Fruit fly (Drosophila melanogaster) whole organism, embryonic: ENCODE results near the gene chb.

Experiments used
- B-H1 ChIP-seq: fragments of 200-800 bp; sonication (Bioruptor generic); IDR thresholded peaks from 3 replicates; pipeline ENCODE4 v1.3.6; 2022; ENCODE audit warnings: missing biosample characterization, missing genetic modification characterization
- CG10366 ChIP-seq: fragments of 200-800 bp; sonication (Bioruptor generic); IDR thresholded peaks from 2 replicates; pipeline ENCODE4 v1.3.6; 2022; ENCODE audit warnings: missing biosample characterization, missing genetic modification characterization
- CG12155 ChIP-seq: fragments of 200-800 bp; sonication (Bioruptor generic); optimal IDR thresholded peaks from 3 replicates; lab custom pipeline; 2016; ENCODE audit warnings: missing biosample characterization, missing genetic modification characterization
- CG12942 ChIP-seq: fragments of 200-800 bp; sonication (Bioruptor generic); optimal IDR thresholded peaks from 3 replicates; lab custom pipeline; 2016; ENCODE audit warnings: missing biosample characterization, missing genetic modification characterization
- CG15479 ChIP-seq: fragments of 200-800 bp; sonication (Bioruptor generic); optimal IDR thresholded peaks from 3 replicates; lab custom pipeline; 2019; ENCODE audit warnings: missing biosample characterization, mild to moderate bottlenecking, missing genetic modification characterization, moderate library complexity
- CG15696 ChIP-seq: fragments of 200-800 bp; sonication (Bioruptor generic); optimal IDR thresholded peaks from 2 replicates; lab custom pipeline; 2019; ENCODE audit warnings: missing biosample characterization, mild to moderate bottlenecking, missing genetic modification characterization, moderate library complexity
- CG1602 ChIP-seq: fragments of 200-800 bp; sonication (Bioruptor generic); optimal IDR thresholded peaks from 3 replicates; lab custom pipeline; 2016; ENCODE audit warnings: missing biosample characterization, missing genetic modification characterization
- CG16815 ChIP-seq: fragments of 200-800 bp; sonication (Bioruptor generic); optimal IDR thresholded peaks from 3 replicates; lab custom pipeline; 2017; ENCODE audit warnings: missing biosample characterization, mild to moderate bottlenecking, missing genetic modification characterization
- CG18011 ChIP-seq: fragments of 200-800 bp; sonication (Bioruptor generic); optimal IDR thresholded peaks from 2 replicates; lab custom pipeline; 2017; ENCODE audit warnings: missing biosample characterization, missing genetic modification characterization, mild to moderate bottlenecking, moderate library complexity, missing genotype
- CG30403 ChIP-seq: fragments of 200-800 bp; sonication (Bioruptor generic); optimal IDR thresholded peaks from 3 replicates; lab custom pipeline; 2016; ENCODE audit warnings: missing biosample characterization, missing genetic modification characterization
- CG31388 ChIP-seq: fragments of 200-800 bp; sonication (Bioruptor generic); optimal IDR thresholded peaks from 2 replicates; lab custom pipeline; 2016; ENCODE audit warnings: missing biosample characterization, missing genetic modification characterization
- CG32532 ChIP-seq: fragments of 200-800 bp; sonication (Bioruptor generic); IDR thresholded peaks from 2 replicates; pipeline ENCODE4 v1.3.6; 2022; ENCODE audit warnings: missing biosample characterization, missing genetic modification characterization
- CG42726 ChIP-seq: fragments of 200-800 bp; sonication (Bioruptor generic); IDR thresholded peaks from 2 replicates; pipeline ENCODE4 v1.3.6; 2022; ENCODE audit warnings: missing biosample characterization, missing genetic modification characterization; ENCODE audit not compliant: partially characterized antibody
- CG6254 ChIP-seq: fragments of 200-800 bp; sonication (Bioruptor generic); optimal IDR thresholded peaks from 3 replicates; lab custom pipeline; 2017; ENCODE audit warnings: mild to moderate bottlenecking, missing biosample characterization, missing genetic modification reagents, missing genetic modification characterization
- CG7928 ChIP-seq: fragments of 200-800 bp; sonication (Bioruptor generic); optimal IDR thresholded peaks from 2 replicates; lab custom pipeline; 2017; ENCODE audit warnings: missing biosample characterization, mild to moderate bottlenecking, missing genetic modification characterization
- CG7987 ChIP-seq: fragments of 200-800 bp; sonication (Bioruptor generic); optimal IDR thresholded peaks from 2 replicates; lab custom pipeline; 2018; ENCODE audit warnings: missing biosample characterization, mild to moderate bottlenecking, missing genetic modification characterization, moderate library complexity
- ERR ChIP-seq: fragments of 200-800 bp; sonication (Bioruptor generic); optimal IDR thresholded peaks from 2 replicates; lab custom pipeline; 2016; ENCODE audit warnings: missing biosample characterization, missing genetic modification characterization
- HLH3B ChIP-seq: fragments of 200-800 bp; sonication (Bioruptor generic); IDR thresholded peaks from 2 replicates; pipeline ENCODE4 v1.3.6; 2022; ENCODE audit warnings: missing biosample characterization, missing genetic modification characterization
- HLH54F ChIP-seq: fragments of 200-800 bp; sonication (Bioruptor generic); optimal IDR thresholded peaks from 3 replicates; lab custom pipeline; 2016; ENCODE audit warnings: missing biosample characterization, missing genetic modification characterization
- Mad ChIP-seq: fragments of 200-800 bp; sonication (Bioruptor generic); optimal IDR thresholded peaks from 2 replicates; lab custom pipeline; 2016; ENCODE audit warnings: missing biosample characterization, missing genetic modification characterization
- NC2α ChIP-seq: fragments of 200-800 bp; sonication (Bioruptor generic); optimal IDR thresholded peaks from 2 replicates; lab custom pipeline; 2016; ENCODE audit warnings: missing biosample characterization, missing genetic modification characterization
- Sox100B ChIP-seq: fragments of 200-800 bp; sonication (Bioruptor generic); optimal IDR thresholded peaks from 3 replicates; lab custom pipeline; 2018; ENCODE audit warnings: missing biosample characterization, mild to moderate bottlenecking, missing genetic modification characterization
- Trl ChIP-seq, 3 experiments: fragments of >200 bp in 2 of 3; fragments of 200-800 bp in 1 of 3; sonication (Bioruptor generic) in 1 of 3; optimal IDR thresholded peaks; 2 replicates in 1 of 3; 3 replicates in 2 of 3; lab custom pipeline; 2016 to 2017; ENCODE audit warnings: missing biosample characterization in 1 of 3, missing genetic modification characterization in 1 of 3
- ab ChIP-seq: fragments of 200-800 bp; sonication (Bioruptor generic); optimal IDR thresholded peaks from 2 replicates; lab custom pipeline; 2016; ENCODE audit warnings: missing biosample characterization, missing genetic modification characterization
- ac ChIP-seq: fragments of 200-800 bp; sonication (Bioruptor generic); optimal IDR thresholded peaks from 3 replicates; lab custom pipeline; 2017; ENCODE audit warnings: missing biosample characterization, mild to moderate bottlenecking, missing genetic modification characterization
- ara ChIP-seq: fragments of 200-800 bp; sonication (Bioruptor generic); IDR thresholded peaks from 2 replicates; pipeline ENCODE4 v1.3.6; 2022; ENCODE audit warnings: missing biosample characterization, missing genetic modification characterization
- ato ChIP-seq: fragments of 200-800 bp; sonication (Bioruptor generic); IDR thresholded peaks from 2 replicates; pipeline ENCODE4 v1.3.6; 2022; ENCODE audit warnings: missing biosample characterization, missing genetic modification characterization; ENCODE audit not compliant: partially characterized antibody
- cas ChIP-seq: fragments of 200-800 bp; sonication (Bioruptor generic); IDR thresholded peaks from 2 replicates; pipeline ENCODE4 v1.3.6; 2022; ENCODE audit warnings: missing biosample characterization, missing genetic modification characterization
- ci ChIP-seq: fragments of 200-800 bp; sonication (Bioruptor generic); IDR thresholded peaks from 3 replicates; pipeline ENCODE4 v1.3.6; 2022; ENCODE audit warnings: missing biosample characterization, missing genetic modification characterization
- crc ChIP-seq: fragments of 200-800 bp; sonication (Bioruptor generic); optimal IDR thresholded peaks from 2 replicates; lab custom pipeline; 2016; ENCODE audit warnings: missing biosample characterization, missing genetic modification characterization
- da ChIP-seq: fragments of 200-800 bp; sonication (Bioruptor generic); optimal IDR thresholded peaks from 2 replicates; lab custom pipeline; 2016; ENCODE audit warnings: missing biosample characterization, missing genetic modification characterization
- gcm ChIP-seq: fragments of 200-800 bp; sonication (Bioruptor generic); optimal IDR thresholded peaks from 2 replicates; lab custom pipeline; 2019; ENCODE audit warnings: missing biosample characterization, mild to moderate bottlenecking, missing genetic modification characterization, moderate library complexity
- lab ChIP-seq: fragments of 200-800 bp; sonication (Bioruptor generic); optimal IDR thresholded peaks from 3 replicates; lab custom pipeline; 2017; ENCODE audit warnings: missing biosample characterization, missing genetic modification characterization, mild to moderate bottlenecking, moderate library complexity, missing genetic modification reagents
- lov ChIP-seq, 2 experiments: fragments of 200-800 bp in 1 of 2; fragments of >200 bp in 1 of 2; sonication (Bioruptor generic) in 1 of 2; IDR thresholded peaks in 1 of 2; optimal IDR thresholded peaks in 1 of 2; 2 replicates in 1 of 2; 3 replicates in 1 of 2; pipeline versions ENCODE4 v1.3.6 to Lab custom; 2017 to 2022; ENCODE audit warnings: missing biosample characterization in 1 of 2, missing genetic modification characterization in 1 of 2
- pfk ChIP-seq: fragments of 200-800 bp; sonication (Bioruptor generic); optimal IDR thresholded peaks from 2 replicates; lab custom pipeline; 2018; ENCODE audit warnings: missing biosample characterization, mild to moderate bottlenecking, missing genetic modification characterization, moderate library complexity
- run ChIP-seq: fragments of 200-800 bp; sonication (Bioruptor generic); optimal IDR thresholded peaks from 3 replicates; lab custom pipeline; 2018; ENCODE audit warnings: missing biosample characterization, mild to moderate bottlenecking, missing genetic modification characterization
- salm ChIP-seq: fragments of 200-800 bp; sonication (Bioruptor generic); optimal IDR thresholded peaks from 2 replicates; lab custom pipeline; 2018; ENCODE audit warnings: missing biosample characterization, mild to moderate bottlenecking, missing genetic modification characterization
- sc ChIP-seq, 3 experiments: fragments of >200 bp in 2 of 3; fragments of 200-800 bp in 1 of 3; sonication (Bioruptor generic) in 1 of 3; optimal IDR thresholded peaks; 2 replicates in 2 of 3; 3 replicates in 1 of 3; lab custom pipeline; 2017; ENCODE audit warnings: mild to moderate bottlenecking in 1 of 3, missing biosample characterization in 1 of 3, missing genetic modification characterization in 1 of 3, missing genetic modification reagents in 1 of 3
- schlank ChIP-seq: fragments of 200-800 bp; sonication (Bioruptor generic); optimal IDR thresholded peaks from 2 replicates; lab custom pipeline; 2018; ENCODE audit warnings: missing biosample characterization, mild to moderate bottlenecking, missing genetic modification characterization
- sd ChIP-seq: fragments of 200-800 bp; sonication (Bioruptor generic); optimal IDR thresholded peaks from 3 replicates; lab custom pipeline; 2018; ENCODE audit warnings: missing biosample characterization, mild to moderate bottlenecking, missing genetic modification characterization, moderate library complexity
- slbo ChIP-seq: fragments of 200-800 bp; sonication (Bioruptor generic); IDR thresholded peaks from 2 replicates; pipeline ENCODE4 v1.3.6; 2022; ENCODE audit warnings: missing biosample characterization, missing genetic modification characterization
- slou ChIP-seq: fragments of 200-800 bp; sonication (Bioruptor generic); optimal IDR thresholded peaks from 3 replicates; lab custom pipeline; 2016; ENCODE audit warnings: missing biosample characterization, missing genetic modification characterization
- sna ChIP-seq: fragments of 200-800 bp; sonication (Bioruptor generic); IDR thresholded peaks from 2 replicates; pipeline ENCODE4 v1.3.6; 2022; ENCODE audit warnings: missing biosample characterization, missing genetic modification characterization; ENCODE audit not compliant: partially characterized antibody
- so ChIP-seq: fragments of 200-800 bp; sonication (Bioruptor generic); IDR thresholded peaks from 3 replicates; pipeline ENCODE4 v1.3.6; 2022; ENCODE audit warnings: missing biosample characterization, missing genetic modification characterization
- stc ChIP-seq: fragments of 200-800 bp; sonication (Bioruptor generic); IDR thresholded peaks from 2 replicates; pipeline ENCODE4 v1.3.6; 2022; ENCODE audit warnings: missing biosample characterization, missing genetic modification characterization
- twi ChIP-seq: fragments of 200-800 bp; optimal IDR thresholded peaks from 2 replicates; lab custom pipeline; 2019; ENCODE audit warnings: missing biosample characterization, mild to moderate bottlenecking, missing genetic modification characterization, moderate library complexity

chb gene

DNA sequence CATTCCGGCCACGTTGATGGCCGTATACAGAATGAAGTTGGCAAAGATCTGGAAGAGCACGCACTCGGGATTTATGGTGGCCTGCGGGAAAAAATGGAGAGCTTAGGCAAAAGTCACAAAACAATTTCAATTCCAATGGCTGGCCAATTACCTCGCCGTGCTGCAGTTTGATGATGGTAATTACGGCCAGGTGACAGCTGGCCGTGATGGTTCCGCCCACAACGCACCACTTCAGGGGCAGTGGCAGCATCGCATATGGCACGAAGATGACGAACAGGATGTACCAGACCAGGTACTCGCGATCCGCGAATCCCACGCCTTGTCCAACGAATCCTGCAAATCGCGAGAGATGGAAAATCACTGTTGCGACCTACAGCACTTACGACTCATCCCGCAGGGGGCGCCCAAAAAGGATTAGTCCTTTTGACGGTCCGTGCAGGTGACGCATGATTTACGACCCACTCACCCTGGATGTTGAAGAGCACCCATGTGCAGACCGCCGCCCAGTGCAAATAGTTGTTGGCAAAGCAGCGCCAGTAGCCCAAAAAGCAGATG, 26.7 kb upstream of the chb start (continued):
- no peak for TF ChIP-seq da
- peak; percentile 54 for TF ChIP-seq twi (tag; lab: Kevin White, UChicago)

DNA sequence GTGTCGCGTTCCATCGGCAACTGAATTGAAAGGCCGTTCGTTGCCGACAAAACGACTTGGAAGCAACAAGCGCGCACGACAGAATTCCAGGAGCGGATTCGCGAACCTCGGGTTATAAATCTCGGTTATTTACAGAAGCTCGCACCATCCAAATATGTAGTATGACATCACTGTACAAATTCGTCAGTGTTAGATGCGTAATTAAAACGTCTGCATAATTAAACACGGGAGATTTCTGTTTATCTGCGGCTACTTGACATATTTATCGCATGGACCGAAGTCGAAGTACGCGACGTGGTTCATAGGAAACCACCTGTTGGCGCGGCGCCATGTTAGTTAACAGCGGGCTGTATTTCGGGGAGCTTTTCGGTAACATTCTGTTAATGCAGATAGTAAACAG, 748 bp upstream of the chb start, which contains the start of gene Ac78C:
Ac78C (minus strand) TSS at position 26 of the 400 bp plus-strand sequence.
- TF ChIP-seq crc (GFP tag; lab: Kevin White, UChicago) (peak; percentile 88), CG7987 (GFP tag; lab: Kevin White, UChicago) (peak; percentile 85), Mad (peak; percentile 79), CG42726 (0 out of 2 replicates have a peak, but pooled peaks have one; percentile 29), Sox100B (peak; percentile 62), lov (optimal IDR thresholded peaks at IDR 0.05; lab: Kevin White, UChicago) (no peak), lov (GFP tag; IDR thresholded peaks at IDR 0.05; lab: Robert Waterston, UW) (peak; percentile 56; the same call in 1 of the 3 replicates), CG10366 (GFP tag; lab: Robert Waterston, UW) (peak; percentile 83), CG15479 (GFP tag; lab: Kevin White, UChicago) (no peak), stc (GFP tag; lab: Robert Waterston, UW) (peak; percentile 68; the same call in 1 of the 2 replicates), so (GFP tag; lab: Robert Waterston, UW) (peak; percentile 82; the same call in 2 of the 3 replicates), B-H1 (GFP tag; lab: Robert Waterston, UW) (peak; percentile 67), CG15696 (tag; lab: Kevin White, UChicago) (peak; percentile 49), NC2α (peak; percentile 30), cas (peak; percentile 70), CG12942 (GFP tag; lab: Kevin White, UChicago) (peak; percentile 83), sna (GFP tag; lab: Robert Waterston, UW) (no peak), CG16815 (GFP tag; lab: Kevin White, UChicago) (peak; percentile 58), CG18011 (GFP tag; lab: Kevin White, UChicago) (peak; percentile 76), gcm (GFP tag; lab: Kevin White, UChicago) (no peak), schlank (tag; lab: Kevin White, UChicago) (peak; percentile 92), Trl (optimal IDR thresholded peaks at IDR 0.05; lab: Kevin White, UChicago) (no peak), Trl (GFP tag; optimal IDR thresholded peaks at IDR 0.05; lab: Kevin White, UChicago) (peak; percentile 89), run (peak; percentile 72), ara (GFP tag; lab: Robert Waterston, UW) (peak; percentile 79), ERR (peak; percentile 90), pfk (peak; percentile 65), CG7928 (GFP tag; lab: Kevin White, UChicago) (peak; percentile 65), CG12155 (GFP tag; lab: Kevin White, UChicago) (peak; percentile 64), ab (GFP tag; lab: Kevin White, UChicago) (peak; percentile 64), CG6254 (GFP tag; lab: Kevin White, UChicago) (peak; percentile 42), HLH3B (GFP tag; lab: Robert Waterston, UW) (peak; percentile 90), CG30403 (GFP tag; lab: Kevin White, UChicago) (peak; percentile 68), sc (optimal IDR thresholded peaks at IDR 0.05; lab: Kevin White, UChicago) (no peak), sc (GFP tag; optimal IDR thresholded peaks at IDR 0.05; lab: Kevin White, UChicago) (no peak), CG1602 (GFP tag; lab: Kevin White, UChicago) (peak; percentile 31), ci (GFP tag; lab: Robert Waterston, UW) (peak; percentile 87), ato (GFP tag; lab: Robert Waterston, UW) (no peak), CG32532 (GFP tag; lab: Robert Waterston, UW) (peak; percentile 91), sd (tag; lab: Kevin White, UChicago) (peak; percentile 80), slbo (peak; percentile 93), salm (peak; percentile 69), lab (GFP tag; lab: Kevin White, UChicago) (peak; percentile 96), slou (peak; percentile 48), ac (GFP tag; lab: Kevin White, UChicago) (no peak), HLH54F (GFP tag; lab: Kevin White, UChicago) (peak; percentile 90), CG31388 (GFP tag; lab: Kevin White, UChicago) (peak; percentile 45)
